Fruit fly (Drosophila melanogaster): ENCODE data around the gene Ada2b.
A peak's percentile ranks its signal among the peaks of the same experiment; 100 is the strongest.

Ada2b gene

DNA sequence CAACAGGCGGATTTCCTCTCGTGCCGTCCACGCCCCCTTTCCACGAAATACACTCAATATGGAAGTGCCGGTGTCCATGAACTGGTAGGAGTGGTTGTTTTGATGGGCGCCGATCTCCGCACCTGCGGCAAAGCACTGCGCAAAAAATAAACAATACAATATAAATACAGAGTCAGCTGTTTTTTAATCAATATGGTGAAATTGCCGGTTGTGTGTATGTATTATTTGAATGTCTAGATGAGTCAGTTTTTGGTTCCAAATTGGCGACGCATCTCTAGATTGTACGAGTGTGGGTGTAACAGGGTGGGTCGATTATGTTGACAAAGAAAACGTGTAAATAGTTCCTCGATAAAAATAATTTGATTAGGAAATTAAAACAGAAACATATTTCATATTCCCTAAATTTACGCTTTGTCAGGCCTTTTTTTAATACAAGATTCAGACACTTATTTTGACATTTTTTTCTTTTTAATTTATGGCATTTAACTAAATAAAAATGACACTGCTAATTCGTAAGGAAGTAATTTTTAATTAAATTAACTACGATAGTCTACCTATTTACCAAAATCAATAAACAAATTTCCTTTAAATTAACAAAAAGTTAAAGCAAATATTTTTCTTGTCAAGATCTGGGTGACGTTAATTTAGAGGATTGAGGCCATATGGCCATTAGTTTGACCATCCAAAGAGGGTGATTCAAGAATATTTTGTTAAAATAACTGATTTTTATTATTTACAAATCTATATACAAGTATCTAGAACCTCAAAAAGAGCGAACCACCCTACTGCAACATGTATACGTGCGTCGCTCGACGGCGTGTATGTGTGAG is 628 bp downstream of the Ada2b start (continued):
- TF ChIP-seq wek (GFP tag; optimal IDR thresholded peaks at IDR 0.05) = no peak
- peak; percentile 73 for TF ChIP-seq CG17328 (GFP tag; IDR thresholded peaks at IDR 0.05)
- TF ChIP-seq schlank (tag; optimal IDR thresholded peaks at IDR 0.05) = peak; percentile 40
- TF ChIP-seq fd3F (GFP tag; optimal IDR thresholded peaks at IDR 0.05) = peak; percentile 83
- TF ChIP-seq Dip2 (GFP tag; IDR thresholded peaks at IDR 0.05) = no peak
- TF ChIP-seq CG4854 (GFP tag; optimal IDR thresholded peaks at IDR 0.05) = peak; percentile 54
- TF ChIP-seq ci (GFP tag; IDR thresholded peaks at IDR 0.05) = peak; percentile 84
- TF ChIP-seq unpg (GFP tag; optimal IDR thresholded peaks at IDR 0.05) = peak; percentile 81
- peak; percentile 55 for TF ChIP-seq ssp (GFP tag; IDR thresholded peaks at IDR 0.05)
- peak; percentile 85 for TF ChIP-seq Hand (GFP tag; optimal IDR thresholded peaks at IDR 0.05)
- TF ChIP-seq nmo (GFP tag; optimal IDR thresholded peaks at IDR 0.05) = peak; percentile 94
- TF ChIP-seq cas (GFP tag; IDR thresholded peaks at IDR 0.05) = no peak
- peak; percentile 76; the same call in 2 of the 3 replicates for TF ChIP-seq CG7357 (GFP tag; IDR thresholded peaks at IDR 0.05)
- TF ChIP-seq rib (GFP tag; IDR thresholded peaks at IDR 0.05) = peak; percentile 41; the same call in 1 of the 2 replicates
- peak; percentile 80 for TF ChIP-seq dmrt11E (tag; optimal IDR thresholded peaks at IDR 0.05)
- TF ChIP-seq kay (GFP tag; optimal IDR thresholded peaks at IDR 0.05) = peak; percentile 81
- TF ChIP-seq NC2α (GFP tag; optimal IDR thresholded peaks at IDR 0.05) = peak; percentile 45
- no peak; the same call in 1 of the 2 replicates for TF ChIP-seq CG6272 (GFP tag; IDR thresholded peaks at IDR 0.05)
- peak; percentile 97 for TF ChIP-seq CG18262 (tag; optimal IDR thresholded peaks at IDR 0.05)
- peak; percentile 85 for TF ChIP-seq Abd-B (GFP tag; optimal IDR thresholded peaks at IDR 0.05)
- peak; percentile 51 for TF ChIP-seq CG8359 (GFP tag; optimal IDR thresholded peaks at IDR 0.05; ENCODE audit: borderline replicate concordance)
- TF ChIP-seq sna (GFP tag; IDR thresholded peaks at IDR 0.05; ENCODE audit: partially characterized antibody) = no peak
- no peak for TF ChIP-seq Sin3A (optimal IDR thresholded peaks at IDR 0.05)
- TF ChIP-seq CG30020 (tag; optimal IDR thresholded peaks at IDR 0.05) = peak; percentile 76
- TF ChIP-seq CG15696 (tag; optimal IDR thresholded peaks at IDR 0.05) = peak; percentile 80
- TF ChIP-seq CG5180 (GFP tag; optimal IDR thresholded peaks at IDR 0.05) = peak; percentile 84
- TF ChIP-seq CG13424 (tag; optimal IDR thresholded peaks at IDR 0.05) = peak; percentile 94
- peak; percentile 46 for TF ChIP-seq NFAT (GFP tag; IDR thresholded peaks at IDR 0.05)
- TF ChIP-seq CG4360 (GFP tag; IDR thresholded peaks at IDR 0.05) = peak; percentile 9; the same call in 1 of the 2 replicates
- peak; percentile 79 for TF ChIP-seq CG6654 (GFP tag; optimal IDR thresholded peaks at IDR 0.05)
- TF ChIP-seq mld (GFP tag; IDR thresholded peaks at IDR 0.05; ENCODE audit: partially characterized antibody) = no peak
- TF ChIP-seq NfI (GFP tag; optimal IDR thresholded peaks at IDR 0.05) = peak; percentile 88
- peak; percentile 91 for TF ChIP-seq CG18599 (GFP tag; optimal IDR thresholded peaks at IDR 0.05)
- TF ChIP-seq lola (GFP tag; optimal IDR thresholded peaks at IDR 0.05) = peak in 1 of 3 experiments; percentile 95
- peak; percentile 68 for TF ChIP-seq Dip3 (GFP tag; optimal IDR thresholded peaks at IDR 0.05)
- TF ChIP-seq Max (GFP tag; optimal IDR thresholded peaks at IDR 0.05) = peak; percentile 90
- TF ChIP-seq gcm (GFP tag; optimal IDR thresholded peaks at IDR 0.05) = peak; percentile 89
- peak; percentile 74 for TF ChIP-seq CG9932 (GFP tag; IDR thresholded peaks at IDR 0.05)
- TF ChIP-seq Mes4 (GFP tag; optimal IDR thresholded peaks at IDR 0.05) = peak; percentile 51
- no peak for TF ChIP-seq Hey (tag; optimal IDR thresholded peaks at IDR 0.05)
- peak; percentile 93 for TF ChIP-seq CG15269 (tag; optimal IDR thresholded peaks at IDR 0.05)
- TF ChIP-seq CG7786 (GFP tag; optimal IDR thresholded peaks at IDR 0.05) = peak; percentile 62
- TF ChIP-seq CG11504 (tag; optimal IDR thresholded peaks at IDR 0.05) = peak; percentile 94
- no peak; the same call in 1 of the 2 replicates for TF ChIP-seq wdn (GFP tag; IDR thresholded peaks at IDR 0.05)
- peak; percentile 28 for TF ChIP-seq Sry-δ (GFP tag; optimal IDR thresholded peaks at IDR 0.05)
- peak; percentile 36 for TF ChIP-seq CG1024 (GFP tag; IDR thresholded peaks at IDR 0.05)
- TF ChIP-seq CG8089 (GFP tag; optimal IDR thresholded peaks at IDR 0.05) = peak; percentile 52
- TF ChIP-seq CG6689 (GFP tag; IDR thresholded peaks at IDR 0.05) = peak; percentile 85

Data from whole organism, embryonic.